Worm (Caenorhabditis elegans) whole organism, L3 larva: ENCODE results near the gene F53E10.1.
A peak's percentile ranks its signal among the peaks of the same experiment; 100 is the strongest.

ENCODE experiments used
- aly-2 ChIP-seq: fragments of 150-350 bp; optimal IDR thresholded peaks from 2 replicates; lab custom pipeline; 2014; ENCODE audit warnings: missing biosample characterization, missing genetic modification characterization
- elt-1 ChIP-seq: fragments of 150-350 bp; optimal IDR thresholded peaks from 2 replicates; lab custom pipeline; 2014; ENCODE audit warnings: missing biosample characterization, missing genetic modification characterization
- fos-1 ChIP-seq: fragments of 150-350 bp; optimal IDR thresholded peaks from 2 replicates; lab custom pipeline; 2014; ENCODE audit warnings: missing biosample characterization, missing genetic modification characterization
- hmg-11 ChIP-seq: sonication (generic microtip); optimal IDR thresholded peaks from 2 replicates; lab custom pipeline; 2016; ENCODE audit warnings: missing genetic modification characterization, missing compliant biosample characterization
- jun-1 ChIP-seq: fragments of 150-350 bp; optimal IDR thresholded peaks from 2 replicates; lab custom pipeline; 2014; ENCODE audit warnings: missing biosample characterization, missing genetic modification reagents, missing genetic modification characterization
- lin-15B ChIP-seq: fragments of 150-350 bp; optimal IDR thresholded peaks from 2 replicates; lab custom pipeline; 2014; ENCODE audit warnings: missing biosample characterization, missing genetic modification characterization
- lin-39 ChIP-seq: fragments of 150-350 bp; optimal IDR thresholded peaks from 2 replicates; lab custom pipeline; 2018; ENCODE audit warnings: missing biosample characterization, missing genetic modification reagents, missing genetic modification characterization
- lsy-12 ChIP-seq: sonication (generic microtip); optimal IDR thresholded peaks from 2 replicates; lab custom pipeline; 2016; ENCODE audit warnings: mild to moderate bottlenecking, missing genetic modification characterization, missing compliant biosample characterization
- mdl-1 ChIP-seq: fragments of 150-350 bp; optimal IDR thresholded peaks from 2 replicates; lab custom pipeline; 2014; ENCODE audit warnings: missing biosample characterization, missing genetic modification characterization
- nhr-11 ChIP-seq: fragments of 150-350 bp; optimal IDR thresholded peaks from 2 replicates; lab custom pipeline; 2014; ENCODE audit warnings: missing biosample characterization, missing genetic modification characterization
- nhr-28 ChIP-seq: fragments of 150-350 bp; optimal IDR thresholded peaks from 2 replicates; lab custom pipeline; 2014; ENCODE audit warnings: missing biosample characterization, missing genetic modification characterization
- nhr-76 ChIP-seq: fragments of 150-350 bp; sonication (generic microtip); optimal IDR thresholded peaks from 5 replicates; lab custom pipeline; 2014; ENCODE audit warnings: missing biosample characterization, missing genetic modification characterization
- pqm-1 ChIP-seq: fragments of 150-350 bp; optimal IDR thresholded peaks from 2 replicates; lab custom pipeline; 2017; ENCODE audit warnings: missing biosample characterization, missing genetic modification characterization, inconsistent platforms
- skn-1 ChIP-seq: fragments of 150-350 bp; optimal IDR thresholded peaks from 2 replicates; lab custom pipeline; 2014; ENCODE audit warnings: missing biosample characterization, missing genetic modification characterization
- snpc-4 ChIP-seq: fragments of 150-350 bp; optimal IDR thresholded peaks from 2 replicates; lab custom pipeline; 2014; ENCODE audit warnings: missing biosample characterization, missing genetic modification characterization
- tbx-2 ChIP-seq: sonication (generic microtip); optimal IDR thresholded peaks from 2 replicates; lab custom pipeline; 2016; ENCODE audit warnings: mild to moderate bottlenecking, missing genetic modification characterization, missing compliant biosample characterization

Gene F53E10.1

DNA sequence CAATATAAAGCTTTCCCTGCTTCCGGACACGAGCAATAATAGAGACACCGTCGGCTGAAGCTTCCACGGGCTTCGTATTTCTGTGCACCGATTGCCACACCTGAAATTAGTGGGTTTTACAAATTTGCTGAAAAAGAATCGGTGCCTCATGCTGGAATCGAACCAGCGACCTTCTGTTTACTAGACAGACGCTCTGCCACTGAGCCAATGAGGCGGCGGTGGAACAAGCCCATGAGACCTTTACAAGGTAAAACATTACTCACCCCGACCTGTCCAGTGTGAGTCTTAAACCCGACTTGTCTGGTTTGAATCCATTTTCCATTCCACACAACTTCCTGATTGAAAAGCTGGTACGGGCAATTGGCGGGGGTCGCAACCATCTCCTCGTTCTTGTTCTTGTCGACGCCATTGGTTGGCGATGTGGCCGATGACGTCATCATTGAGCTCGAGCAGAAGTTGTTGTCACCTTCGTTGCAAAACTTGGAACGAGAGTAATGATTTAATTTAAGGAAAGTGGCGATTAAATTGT lies 49.5 kb downstream of the F53E10.1 start, which contains the start of gene ndx-2:
Gene ndx-2, minus strand, starts transcription at position 479 of the 529 bp plus-strand sequence.
- TF ChIP-seq lsy-12 = peak; percentile 14
- no peak for TF ChIP-seq hmg-11 (tag; lab: Kevin White, UChicago)
- no peak for TF ChIP-seq pqm-1
- TF ChIP-seq, all 47 proteins: peak for 1

DNA sequence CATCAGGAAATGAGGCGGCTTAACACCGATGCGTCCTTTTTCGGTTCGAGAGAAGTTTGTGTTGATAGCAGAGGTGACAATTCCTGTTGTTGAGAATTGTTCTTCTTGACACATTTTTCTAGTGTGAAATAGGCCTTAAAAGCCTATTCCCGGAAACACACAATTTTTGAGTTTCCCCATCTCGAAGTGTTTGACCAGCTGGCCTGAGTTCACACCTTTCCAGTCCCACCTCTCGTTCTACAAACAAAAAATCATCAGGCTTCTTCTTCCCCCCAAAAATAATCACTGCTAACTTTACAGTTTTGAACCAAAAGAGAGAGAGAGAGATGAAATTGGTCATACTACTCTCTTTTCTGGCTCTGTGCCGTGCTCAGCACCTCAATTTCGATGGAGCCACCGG lies 51.5 kb downstream of the F53E10.1 start, which contains the start of gene W02G9.4:
Gene W02G9.4, plus strand, starts transcription at position 301 of the 400 bp plus-strand sequence.
- no peak for TF ChIP-seq mdl-1 (tag; lab: Kevin White, UChicago)
- TF ChIP-seq aly-2 (tag; lab: Kevin White, UChicago) = no peak
- TF ChIP-seq skn-1 = no peak
- TF ChIP-seq lin-15B (tag; lab: Kevin White, UChicago) = no peak
- TF ChIP-seq nhr-11 = no peak
- no peak for TF ChIP-seq jun-1 (tag; lab: Kevin White, UChicago)
- no peak for TF ChIP-seq lin-39 (tag; lab: Kevin White, UChicago)
- no peak for TF ChIP-seq snpc-4 (tag; lab: Kevin White, UChicago)
- no peak for TF ChIP-seq fos-1
- no peak for TF ChIP-seq tbx-2
- no peak for TF ChIP-seq nhr-28 (tag; lab: Kevin White, UChicago)
- TF ChIP-seq elt-1 = no peak
- no peak for TF ChIP-seq nhr-76 (tag; lab: Kevin White, UChicago)
